Worm (Caenorhabditis elegans) whole organism, L4 larva: ENCODE results near the gene such-1.

Experiments used
- D1046.2 ChIP-seq: fragments of 200-800 bp; sonication (Bioruptor generic); IDR thresholded peaks from 2 replicates; pipeline ENCODE4 v1.3.6; 2022; ENCODE audit warnings: missing genetic modification characterization, missing compliant biosample characterization
- F10B5.3 ChIP-seq: sonication (generic microtip); optimal IDR thresholded peaks from 2 replicates; lab custom pipeline; 2016; ENCODE audit warnings: mild to moderate bottlenecking, missing genetic modification characterization, missing compliant biosample characterization
- R02D3.7 ChIP-seq: fragments of 150-350 bp; sonication (generic microtip); optimal IDR thresholded peaks from 3 replicates; lab custom pipeline; 2014; ENCODE audit warnings: missing biosample characterization, missing genetic modification characterization
- ZK337.2 ChIP-seq: fragments of 200-800 bp; sonication (Bioruptor generic); IDR thresholded peaks from 2 replicates; pipeline ENCODE4 v1.3.6; 2022; ENCODE audit warnings: missing genetic modification reagents, missing genetic modification characterization, missing compliant biosample characterization
- ZK546.5 ChIP-seq, 2 experiments: sonication (generic microtip); optimal IDR thresholded peaks; 2 replicates each; lab custom pipeline; 2017; ENCODE audit warnings: missing biosample characterization in 2 of 2, missing genetic modification characterization in 2 of 2
- aha-1 ChIP-seq: fragments of 150-350 bp; peaks from one replicate; lab custom pipeline; 2014; ENCODE audit warnings: missing biosample characterization, missing genetic modification characterization
- aly-2 ChIP-seq: sonication (generic microtip); optimal IDR thresholded peaks from 2 replicates; lab custom pipeline; 2018; ENCODE audit warnings: missing biosample characterization, missing genetic modification characterization
- ceh-32 ChIP-seq: sonication (generic microtip); optimal IDR thresholded peaks from 2 replicates; lab custom pipeline; 2016; ENCODE audit warnings: mild to moderate bottlenecking, missing genetic modification characterization, missing compliant biosample characterization; ENCODE audit not compliant: poor library complexity
- ceh-44 ChIP-seq: fragments of 200-800 bp; sonication (Bioruptor generic); IDR thresholded peaks from 2 replicates; pipeline ENCODE4 v1.3.6; 2022; ENCODE audit warnings: missing genetic modification reagents, missing genetic modification characterization, missing compliant biosample characterization
- ceh-62 ChIP-seq: sonication (generic microtip); optimal IDR thresholded peaks from 2 replicates; lab custom pipeline; 2017; ENCODE audit warnings: missing biosample characterization, missing genetic modification characterization
- ces-1 ChIP-seq: fragments of 150-350 bp; sonication (generic microtip); optimal IDR thresholded peaks from 4 replicates; lab custom pipeline; 2014; ENCODE audit warnings: missing biosample characterization, missing genetic modification reagents, missing genetic modification characterization
- daf-12 ChIP-seq: fragments of 150-350 bp; optimal IDR thresholded peaks from 2 replicates; lab custom pipeline; 2014; ENCODE audit warnings: missing biosample characterization, missing genetic modification reagents, missing genetic modification characterization
- daf-8 ChIP-seq: fragments of 200-800 bp; sonication (Bioruptor generic); IDR thresholded peaks from 2 replicates; pipeline ENCODE4 v1.3.6; 2022; ENCODE audit warnings: missing genetic modification characterization, missing compliant biosample characterization
- dmd-9 ChIP-seq: fragments of 200-800 bp; sonication (Bioruptor generic); IDR thresholded peaks from 2 replicates; pipeline ENCODE4 v1.3.6; 2022; ENCODE audit warnings: missing genetic modification reagents, missing genetic modification characterization, missing compliant biosample characterization
- dpl-1 ChIP-seq: fragments of 150-350 bp; optimal IDR thresholded peaks from 2 replicates; lab custom pipeline; 2014; ENCODE audit warnings: missing biosample characterization, missing genetic modification reagents, missing genetic modification characterization
- egl-43 ChIP-seq: fragments of 200-800 bp; sonication (Bioruptor generic); IDR thresholded peaks from 2 replicates; pipeline ENCODE4 v1.3.6; 2022; ENCODE audit warnings: missing genetic modification reagents, missing genetic modification characterization, missing compliant biosample characterization
- lim-7 ChIP-seq: fragments of 200-800 bp; sonication (Bioruptor generic); IDR thresholded peaks from 2 replicates; pipeline ENCODE4 v1.3.6; 2022; ENCODE audit warnings: missing genetic modification characterization, missing compliant biosample characterization
- lin-15B ChIP-seq: fragments of 150-350 bp; sonication (generic microtip); optimal IDR thresholded peaks from 3 replicates; lab custom pipeline; 2014; ENCODE audit warnings: missing biosample characterization, missing genetic modification characterization
- lin-29 ChIP-seq: fragments of 200-800 bp; sonication (Bioruptor generic); IDR thresholded peaks from 2 replicates; pipeline ENCODE4 v1.3.6; 2022; ENCODE audit warnings: missing genetic modification reagents, missing genetic modification characterization, missing compliant biosample characterization
- lin-38 ChIP-seq: fragments of 200-800 bp; sonication (Bioruptor generic); IDR thresholded peaks from 2 replicates; pipeline ENCODE4 v1.3.6; 2022; ENCODE audit warnings: missing genetic modification reagents, missing genetic modification characterization, missing compliant biosample characterization
- lir-3 ChIP-seq: sonication (generic microtip); optimal IDR thresholded peaks from 2 replicates; lab custom pipeline; 2016; ENCODE audit warnings: mild to moderate bottlenecking, missing genetic modification characterization, missing compliant biosample characterization
- lsy-2 ChIP-seq, 2 experiments: fragments of 150-350 bp in 1 of 2; sonication (generic microtip) in 1 of 2; optimal IDR thresholded peaks; 2 replicates each; lab custom pipeline; 2014 to 2017; ENCODE audit warnings: missing biosample characterization in 2 of 2, missing genetic modification characterization in 2 of 2
- madf-5 ChIP-seq, 2 experiments: fragments of 200-800 bp; sonication (Bioruptor generic); IDR thresholded peaks; 2 replicates each; pipeline ENCODE4 v1.3.6; 2022; ENCODE audit warnings: missing compliant biosample characterization in 2 of 2, missing genetic modification characterization in 2 of 2
- madf-9 ChIP-seq: fragments of 200-800 bp; sonication (Bioruptor generic); conservative IDR thresholded peaks from 2 replicates; pipeline ENCODE4 v1.3.6; 2022; ENCODE audit warnings: missing genetic modification reagents, missing genetic modification characterization, missing compliant biosample characterization
- mep-1 ChIP-seq: fragments of 150-350 bp; sonication (generic microtip); optimal IDR thresholded peaks from 3 replicates; lab custom pipeline; 2014; ENCODE audit warnings: missing biosample characterization, missing genetic modification characterization
- mxl-3 ChIP-seq: fragments of 200-800 bp; sonication (Bioruptor generic); optimal IDR thresholded peaks from 2 replicates; lab custom pipeline; 2018; ENCODE audit warnings: mild to moderate bottlenecking, missing genetic modification characterization, missing compliant biosample characterization
- nhr-10 ChIP-seq: fragments of 150-350 bp; optimal IDR thresholded peaks from 2 replicates; lab custom pipeline; 2014; ENCODE audit warnings: missing biosample characterization, missing genetic modification characterization
- nhr-111 ChIP-seq: fragments of 200-800 bp; sonication (Bioruptor generic); optimal IDR thresholded peaks from 2 replicates; lab custom pipeline; 2018; ENCODE audit warnings: mild to moderate bottlenecking, missing genetic modification characterization, missing compliant biosample characterization
- nhr-41 ChIP-seq: fragments of 200-800 bp; sonication (Bioruptor generic); IDR thresholded peaks from 2 replicates; pipeline ENCODE4 v1.3.6; 2022; ENCODE audit warnings: missing genetic modification reagents, missing genetic modification characterization, missing compliant biosample characterization
- nhr-42 ChIP-seq: fragments of 200-800 bp; sonication (Bioruptor generic); IDR thresholded peaks from 2 replicates; pipeline ENCODE4 v1.3.6; 2022; ENCODE audit warnings: missing genetic modification characterization, missing compliant biosample characterization
- nhr-48 ChIP-seq: sonication (generic microtip); optimal IDR thresholded peaks from 2 replicates; lab custom pipeline; 2016; ENCODE audit warnings: mild to moderate bottlenecking, missing genetic modification characterization, missing compliant biosample characterization
- pha-4 ChIP-seq, 2 experiments: fragments of 150-350 bp in 1 of 2; fragments of 200-800 bp in 1 of 2; sonication (Bioruptor generic) in 1 of 2; IDR thresholded peaks in 1 of 2; optimal IDR thresholded peaks in 1 of 2; 2 replicates each; pipeline versions ENCODE4 v1.3.6 to Lab custom; 2014 to 2022; ENCODE audit warnings: missing genetic modification characterization in 2 of 2, missing genetic modification reagents in 2 of 2, missing biosample characterization in 1 of 2, missing compliant biosample characterization in 1 of 2
- php-3 ChIP-seq: fragments of 200-800 bp; sonication (Bioruptor generic); IDR thresholded peaks from 2 replicates; pipeline ENCODE4 v1.3.6; 2022; ENCODE audit warnings: missing genetic modification reagents, missing genetic modification characterization, missing compliant biosample characterization
- rbr-2 ChIP-seq: sonication (generic microtip); optimal IDR thresholded peaks from 2 replicates; lab custom pipeline; 2016; ENCODE audit warnings: missing genotype, missing genetic modification characterization, missing compliant biosample characterization
- set-16 ChIP-seq: fragments of 200-800 bp; sonication (Bioruptor generic); IDR thresholded peaks from 2 replicates; pipeline ENCODE4 v1.3.6; 2022; ENCODE audit warnings: missing genetic modification reagents, missing genetic modification characterization, missing compliant biosample characterization
- spr-3 ChIP-seq: fragments of 200-800 bp; sonication (Bioruptor generic); optimal IDR thresholded peaks from 2 replicates; lab custom pipeline; 2018; ENCODE audit warnings: mild to moderate bottlenecking, missing genetic modification characterization, missing compliant biosample characterization
- unc-39 ChIP-seq: sonication (generic microtip); optimal IDR thresholded peaks from 2 replicates; lab custom pipeline; 2017; ENCODE audit warnings: missing biosample characterization, missing genetic modification characterization
- zag-1 ChIP-seq: fragments of 150-350 bp; optimal IDR thresholded peaks from 2 replicates; lab custom pipeline; 2014; ENCODE audit warnings: missing biosample characterization, missing genetic modification characterization
- ztf-11 ChIP-seq: fragments of 150-350 bp; optimal IDR thresholded peaks from 2 replicates; lab custom pipeline; 2014; ENCODE audit warnings: missing biosample characterization, missing genetic modification characterization

The such-1 gene

ce11 chrIII:11510826-11511225 is 12.7 kb downstream of the such-1 start:
- no peak for TF ChIP-seq ZK546.5 (tag; optimal IDR thresholded peaks at IDR 0.05; lab: Kevin White, UChicago)
- TF ChIP-seq ztf-11 = no peak
- no peak for TF ChIP-seq nhr-41 (GFP tag; lab: Robert Waterston, UW)
- TF ChIP-seq ZK337.2 (GFP tag; lab: Robert Waterston, UW) = no peak
- no peak for TF ChIP-seq lin-29 (GFP tag; lab: Robert Waterston, UW)
- no peak for TF ChIP-seq php-3 (GFP tag; lab: Robert Waterston, UW)
- no peak for TF ChIP-seq lir-3 (tag; lab: Kevin White, UChicago)
- TF ChIP-seq aly-2 = no peak
- 0 out of 2 replicates have a peak, but pooled peaks have one; percentile 18 for TF ChIP-seq egl-43 (GFP tag; lab: Robert Waterston, UW)
- TF ChIP-seq nhr-48 (tag; lab: Kevin White, UChicago) = no peak
- no peak for TF ChIP-seq D1046.2 (GFP tag; lab: Robert Waterston, UW)
- TF ChIP-seq set-16 (GFP tag; lab: Robert Waterston, UW) = peak; percentile 91
- TF ChIP-seq lim-7 (GFP tag; lab: Robert Waterston, UW) = no peak
- TF ChIP-seq lin-15B (tag; lab: Kevin White, UChicago) = no peak
- no peak for TF ChIP-seq nhr-10 (tag; lab: Kevin White, UChicago)
- no peak for TF ChIP-seq nhr-42
- no peak for TF ChIP-seq spr-3 (GFP tag; lab: Kevin White, UChicago)
- TF ChIP-seq ceh-44 (GFP tag; lab: Robert Waterston, UW) = no peak

- TF ChIP-seq nhr-48 (tag; lab: Kevin White, UChicago) = no peak
- no peak for TF ChIP-seq mxl-3
Measured at ce11 chrIII:11510120-11510519, 13.4 kb downstream of the such-1 start.

ce11 chrIII:11508816-11509215 is 14.7 kb downstream of the such-1 start, which contains the start of gene Y66D12A.19:
Gene Y66D12A.19 (plus strand): TSS chrIII:11509081.
- TF ChIP-seq madf-5 (GFP tag; IDR thresholded peaks at IDR 0.05; lab: Robert Waterston, UW) (no peak), rbr-2 (tag; lab: Kevin White, UChicago) (no peak), pha-4 (GFP tag; IDR thresholded peaks at IDR 0.05; lab: Robert Waterston, UW) (no peak), pha-4 (tag; optimal IDR thresholded peaks at IDR 0.05; lab: Kevin White, UChicago) (no peak), daf-12 (tag; lab: Kevin White, UChicago) (no peak), ceh-32 (tag; lab: Kevin White, UChicago) (no peak), dpl-1 (GFP tag; lab: Kevin White, UChicago) (no peak), daf-8 (GFP tag; lab: Robert Waterston, UW) (no peak), zag-1 (tag; lab: Kevin White, UChicago) (no peak), lsy-2 (tag; optimal IDR thresholded peaks at IDR 0.05; lab: Kevin White, UChicago) (no peak), nhr-41 (GFP tag; lab: Robert Waterston, UW) (no peak), ces-1 (GFP tag; lab: Kevin White, UChicago) (no peak), mep-1 (tag; lab: Kevin White, UChicago) (no peak), R02D3.7 (tag; lab: Kevin White, UChicago) (peak; percentile 52), nhr-111 (no peak), F10B5.3 (tag; lab: Kevin White, UChicago) (no peak), lin-38 (peak; percentile 48), ceh-62 (tag; lab: Kevin White, UChicago) (no peak), dmd-9 (GFP tag; lab: Robert Waterston, UW) (no peak)

- TF ChIP-seq aha-1 (tag; lab: Kevin White, UChicago) (peak; percentile 65), madf-9 (GFP tag; lab: Robert Waterston, UW) (no peak), unc-39 (no peak), madf-5 (GFP tag; IDR thresholded peaks at IDR 0.05; lab: Robert Waterston, UW) (0 out of 4 replicates have a peak, but pooled peaks of 1 of the 2 experiments have one; percentile 8)
Measured at ce11 chrIII:11505621-11506020, 17.9 kb downstream of the such-1 start.
